Worm (Caenorhabditis elegans) whole organism, L4/young adult: Measurements from ENCODE around the gene rpoa-1.

Experiments used
- W03F9.2 ChIP-seq: fragments of 150-350 bp; optimal IDR thresholded peaks from 2 replicates; lab custom pipeline; 2014; ENCODE audit warnings: missing biosample characterization, missing genetic modification characterization
- dao-5 ChIP-seq: sonication (generic microtip); optimal IDR thresholded peaks from 2 replicates; lab custom pipeline; 2016; ENCODE audit warnings: missing genotype, missing genetic modification characterization, moderate library complexity, missing compliant biosample characterization
- him-1 ChIP-seq: sonication (generic microtip); optimal IDR thresholded peaks from 2 replicates; lab custom pipeline; 2016; ENCODE audit warnings: missing genotype, missing genetic modification reagents, missing genetic modification characterization, missing compliant biosample characterization

DNA sequence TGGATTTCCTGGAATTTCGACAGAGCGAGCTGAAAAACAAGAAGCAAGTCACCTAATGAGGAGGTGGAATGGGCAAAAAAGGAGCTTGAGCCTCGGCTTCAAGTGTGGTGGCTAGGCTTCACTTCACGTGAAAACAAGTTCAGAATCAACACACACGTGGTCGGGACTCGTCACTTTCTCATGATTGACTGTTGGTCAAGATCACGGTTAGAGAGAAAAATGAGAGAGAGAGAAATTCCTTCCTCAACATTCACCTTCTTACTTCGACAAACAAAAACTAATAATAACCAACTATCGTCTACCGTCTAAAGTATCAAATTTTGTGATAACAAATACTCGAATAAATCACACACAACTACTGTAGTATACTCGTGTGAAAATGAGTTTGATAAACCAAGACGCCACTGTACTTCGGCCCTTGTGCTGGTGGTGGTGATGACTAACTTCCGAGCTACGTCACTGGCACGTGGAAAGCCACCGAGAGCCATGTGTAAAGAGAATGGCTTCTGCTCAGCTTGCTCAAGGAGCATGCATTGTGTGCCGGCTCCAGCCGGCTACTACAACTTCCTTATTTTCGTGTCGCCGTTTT lies 20.9 kb downstream of the rpoa-1 start:
- TF ChIP-seq W03F9.2: no peak
- no peak for TF ChIP-seq him-1 (tag; lab: Kevin White, UChicago)
- TF ChIP-seq dao-5 (tag; lab: Kevin White, UChicago): no peak
